Fruit fly (Drosophila melanogaster) whole organism, embryonic: ENCODE results near the gene Golgin84.
A peak's percentile ranks its signal among the peaks of the same experiment; 100 is the strongest.

Experiments used
- CG10209 ChIP-seq: fragments of 200-800 bp; sonication (Bioruptor generic); optimal IDR thresholded peaks from 3 replicates; lab custom pipeline; 2017; ENCODE audit warnings: missing biosample characterization, mild to moderate bottlenecking, missing genetic modification characterization, missing genetic modification reagents
- CG12071 ChIP-seq: fragments of 200-800 bp; sonication (Bioruptor generic); optimal IDR thresholded peaks from 3 replicates; lab custom pipeline; 2018; ENCODE audit warnings: missing biosample characterization, mild to moderate bottlenecking, missing genetic modification characterization
- CG14965 ChIP-seq: fragments of 200-800 bp; sonication (Bioruptor generic); optimal IDR thresholded peaks from 2 replicates; lab custom pipeline; 2016; ENCODE audit warnings: missing biosample characterization, missing genetic modification characterization, borderline replicate concordance
- CG1602 ChIP-seq: fragments of 200-800 bp; sonication (Bioruptor generic); optimal IDR thresholded peaks from 3 replicates; lab custom pipeline; 2016; ENCODE audit warnings: missing biosample characterization, missing genetic modification characterization
- CG17186 ChIP-seq: fragments of 200-800 bp; sonication (Bioruptor generic); optimal IDR thresholded peaks from 3 replicates; lab custom pipeline; 2017; ENCODE audit warnings: missing biosample characterization, missing genetic modification reagents, missing genetic modification characterization
- CG1832 ChIP-seq: fragments of 200-800 bp; sonication (Bioruptor generic); optimal IDR thresholded peaks from 2 replicates; lab custom pipeline; 2017; ENCODE audit warnings: missing biosample characterization, mild to moderate bottlenecking, missing genetic modification characterization, inconsistent platforms
- CG31441 ChIP-seq: fragments of 200-800 bp; sonication (Bioruptor generic); IDR thresholded peaks from 2 replicates; pipeline ENCODE4 v1.3.6; 2022; ENCODE audit warnings: missing biosample characterization, missing genetic modification characterization
- CG4820 ChIP-seq: fragments of 200-800 bp; sonication (Bioruptor generic); optimal IDR thresholded peaks from 3 replicates; lab custom pipeline; 2016; ENCODE audit warnings: missing biosample characterization, missing genetic modification characterization
- CG5245 ChIP-seq: fragments of 200-800 bp; sonication (Bioruptor generic); optimal IDR thresholded peaks from 3 replicates; lab custom pipeline; 2016; ENCODE audit warnings: missing biosample characterization, missing genetic modification characterization
- CG6765 ChIP-seq: fragments of 200-800 bp; sonication (Bioruptor generic); optimal IDR thresholded peaks from 3 replicates; lab custom pipeline; 2017; ENCODE audit warnings: missing biosample characterization, mild to moderate bottlenecking, missing genetic modification characterization
- CG6791 ChIP-seq: fragments of 200-800 bp; sonication (Bioruptor generic); IDR thresholded peaks from 3 replicates; pipeline ENCODE4 v1.3.6; 2022; ENCODE audit warnings: missing biosample characterization, missing genetic modification characterization; ENCODE audit not compliant: partially characterized antibody
- CG8290 ChIP-seq, 3 experiments: fragments of 200-800 bp; sonication (Bioruptor generic); optimal IDR thresholded peaks; 2 replicates each; lab custom pipeline; 2016 to 2019; ENCODE audit warnings: missing biosample characterization in 3 of 3, missing genetic modification characterization in 3 of 3, mild to moderate bottlenecking in 2 of 3, moderate library complexity in 1 of 3
- Dfd ChIP-seq, 2 experiments: fragments of >200 bp; optimal IDR thresholded peaks; 2 replicates each; lab custom pipeline; 2017; ENCODE audit warnings: missing biosample characterization in 2 of 2, missing genetic modification characterization in 2 of 2
- Dref ChIP-seq: fragments of 200-800 bp; sonication (Bioruptor generic); IDR thresholded peaks from 2 replicates; pipeline ENCODE4 v1.3.6; 2022; ENCODE audit warnings: missing biosample characterization, missing genetic modification characterization
- H2.0 ChIP-seq: fragments of 200-800 bp; sonication (Bioruptor generic); IDR thresholded peaks from 2 replicates; pipeline ENCODE4 v1.3.6; 2022; ENCODE audit warnings: missing biosample characterization, missing genetic modification characterization
- HLHmδ ChIP-seq: fragments of 200-800 bp; sonication (Bioruptor generic); optimal IDR thresholded peaks from 2 replicates; lab custom pipeline; 2018; ENCODE audit warnings: missing biosample characterization, mild to moderate bottlenecking, missing genetic modification characterization, moderate library complexity
- Hr3 ChIP-seq: fragments of 200-800 bp; sonication (Bioruptor generic); optimal IDR thresholded peaks from 3 replicates; lab custom pipeline; 2016; ENCODE audit warnings: missing biosample characterization, missing genetic modification characterization
- MESR4 ChIP-seq: fragments of 200-800 bp; sonication (Bioruptor generic); optimal IDR thresholded peaks from 2 replicates; lab custom pipeline; 2018; ENCODE audit warnings: missing biosample characterization, mild to moderate bottlenecking, missing genetic modification characterization, moderate library complexity
- Neu2 ChIP-seq: fragments of 200-800 bp; sonication (Bioruptor generic); optimal IDR thresholded peaks from 3 replicates; lab custom pipeline; 2016; ENCODE audit warnings: missing biosample characterization, missing genetic modification characterization, borderline replicate concordance
- Rx ChIP-seq: fragments of 200-800 bp; sonication (Bioruptor generic); IDR thresholded peaks from 2 replicates; pipeline ENCODE4 v1.3.6; 2022; ENCODE audit warnings: missing biosample characterization, missing genetic modification characterization
- Taf1 ChIP-seq: fragments of 200-800 bp; sonication (Bioruptor generic); IDR thresholded peaks from 2 replicates; pipeline ENCODE4 v1.3.6; 2022; ENCODE audit warnings: missing biosample characterization, missing genetic modification characterization
- ab ChIP-seq: fragments of 200-800 bp; sonication (Bioruptor generic); optimal IDR thresholded peaks from 2 replicates; lab custom pipeline; 2016; ENCODE audit warnings: missing biosample characterization, missing genetic modification characterization
- bigmax ChIP-seq: fragments of 200-800 bp; sonication (Bioruptor generic); optimal IDR thresholded peaks from 2 replicates; lab custom pipeline; 2018; ENCODE audit warnings: missing biosample characterization, mild to moderate bottlenecking, missing genetic modification characterization
- btn ChIP-seq: fragments of 200-800 bp; sonication (Bioruptor generic); optimal IDR thresholded peaks from 2 replicates; lab custom pipeline; 2016; ENCODE audit warnings: missing biosample characterization, missing genetic modification characterization
- chm ChIP-seq: fragments of 200-800 bp; sonication (Bioruptor generic); IDR thresholded peaks from 2 replicates; pipeline ENCODE4 v1.3.6; 2022; ENCODE audit warnings: missing biosample characterization, missing genetic modification characterization
- dan ChIP-seq: fragments of 200-800 bp; sonication (Bioruptor generic); IDR thresholded peaks from 2 replicates; pipeline ENCODE4 v1.3.6; 2022; ENCODE audit warnings: missing biosample characterization, missing genetic modification characterization
- esg ChIP-seq: fragments of 200-800 bp; sonication (Bioruptor generic); conservative IDR thresholded peaks from 2 replicates; pipeline ENCODE4 v1.3.6; 2022; ENCODE audit warnings: missing biosample characterization, missing genetic modification characterization
- fu2 ChIP-seq: fragments of 200-800 bp; sonication (Bioruptor generic); optimal IDR thresholded peaks from 2 replicates; lab custom pipeline; 2016; ENCODE audit warnings: missing biosample characterization, missing genetic modification characterization
- gce ChIP-seq: fragments of 200-800 bp; sonication (Bioruptor generic); IDR thresholded peaks from 3 replicates; pipeline ENCODE4 v1.3.6; 2022; ENCODE audit warnings: missing biosample characterization, missing genetic modification characterization
- gfzf ChIP-seq: fragments of 200-800 bp; sonication (Bioruptor generic); optimal IDR thresholded peaks from 2 replicates; lab custom pipeline; 2016; ENCODE audit warnings: missing biosample characterization, mild to moderate bottlenecking, missing genetic modification characterization, moderate library complexity
- gsb ChIP-seq: fragments of 200-800 bp; sonication (Bioruptor generic); IDR thresholded peaks from 2 replicates; pipeline ENCODE4 v1.3.6; 2022; ENCODE audit warnings: missing biosample characterization, missing genetic modification characterization
- hbn ChIP-seq: fragments of 200-800 bp; sonication (Bioruptor generic); IDR thresholded peaks from 2 replicates; pipeline ENCODE4 v1.3.6; 2022; ENCODE audit warnings: missing biosample characterization, missing genetic modification characterization; ENCODE audit not compliant: partially characterized antibody
- jing ChIP-seq: fragments of 200-800 bp; sonication (Bioruptor generic); optimal IDR thresholded peaks from 2 replicates; lab custom pipeline; 2018; ENCODE audit warnings: missing biosample characterization, mild to moderate bottlenecking, missing genetic modification characterization
- kay ChIP-seq: fragments of 200-800 bp; sonication (Bioruptor generic); optimal IDR thresholded peaks from 2 replicates; lab custom pipeline; 2016; ENCODE audit warnings: missing biosample characterization, missing genetic modification characterization
- kni ChIP-seq: fragments of 200-800 bp; sonication (Bioruptor generic); optimal IDR thresholded peaks from 3 replicates; lab custom pipeline; 2017; ENCODE audit warnings: mild to moderate bottlenecking, missing biosample characterization, missing genetic modification reagents, missing genetic modification characterization
- lbe ChIP-seq: fragments of 200-800 bp; sonication (Bioruptor generic); optimal IDR thresholded peaks from 2 replicates; lab custom pipeline; 2016; ENCODE audit warnings: missing biosample characterization, mild to moderate bottlenecking, missing genetic modification characterization
- nerfin-1 ChIP-seq: fragments of 200-800 bp; sonication (Bioruptor generic); optimal IDR thresholded peaks from 3 replicates; lab custom pipeline; 2019; ENCODE audit warnings: missing biosample characterization, mild to moderate bottlenecking, missing genetic modification characterization, moderate library complexity
- otp ChIP-seq: fragments of 200-800 bp; sonication (Bioruptor generic); IDR thresholded peaks from 3 replicates; pipeline ENCODE4, ENCODE4 v1.3.6; 2022; ENCODE audit warnings: missing biosample characterization, missing genetic modification characterization
- pb ChIP-seq: fragments of 200-800 bp; sonication (Bioruptor generic); optimal IDR thresholded peaks from 3 replicates; lab custom pipeline; 2016; ENCODE audit warnings: missing biosample characterization, missing genetic modification characterization
- rib ChIP-seq: fragments of 200-800 bp; sonication (Bioruptor generic); IDR thresholded peaks from 2 replicates; pipeline ENCODE4 v1.3.6; 2022; ENCODE audit warnings: missing biosample characterization, missing genetic modification characterization
- sna ChIP-seq: fragments of 200-800 bp; sonication (Bioruptor generic); IDR thresholded peaks from 2 replicates; pipeline ENCODE4 v1.3.6; 2022; ENCODE audit warnings: missing biosample characterization, missing genetic modification characterization; ENCODE audit not compliant: partially characterized antibody
- sug ChIP-seq: fragments of 200-800 bp; optimal IDR thresholded peaks from 2 replicates; lab custom pipeline; 2019; ENCODE audit warnings: missing biosample characterization, mild to moderate bottlenecking, missing genetic modification characterization, moderate library complexity
- tna ChIP-seq: fragments of 200-800 bp; sonication (Bioruptor generic); IDR thresholded peaks from 2 replicates; pipeline ENCODE4 v1.3.6; 2022; ENCODE audit warnings: missing biosample characterization, missing genetic modification characterization; ENCODE audit not compliant: partially characterized antibody
- trh ChIP-seq: fragments of 200-800 bp; sonication (Bioruptor generic); optimal IDR thresholded peaks from 2 replicates; lab custom pipeline; 2016; ENCODE audit warnings: missing biosample characterization, missing genetic modification characterization
- wor ChIP-seq: fragments of 200-800 bp; sonication (Bioruptor generic); IDR thresholded peaks from 2 replicates; pipeline ENCODE4 v1.3.6; 2022; ENCODE audit warnings: missing biosample characterization, missing genetic modification characterization
- zen ChIP-seq: fragments of 200-800 bp; sonication (Bioruptor generic); optimal IDR thresholded peaks from 3 replicates; lab custom pipeline; 2018; ENCODE audit warnings: missing biosample characterization, mild to moderate bottlenecking, missing genetic modification characterization, moderate library complexity
- zen2 ChIP-seq: fragments of 200-800 bp; sonication (Bioruptor generic); IDR thresholded peaks from 3 replicates; pipeline ENCODE4 v1.3.6; 2022; ENCODE audit warnings: missing biosample characterization, missing genetic modification characterization; ENCODE audit not compliant: partially characterized antibody

Gene Golgin84

DNA sequence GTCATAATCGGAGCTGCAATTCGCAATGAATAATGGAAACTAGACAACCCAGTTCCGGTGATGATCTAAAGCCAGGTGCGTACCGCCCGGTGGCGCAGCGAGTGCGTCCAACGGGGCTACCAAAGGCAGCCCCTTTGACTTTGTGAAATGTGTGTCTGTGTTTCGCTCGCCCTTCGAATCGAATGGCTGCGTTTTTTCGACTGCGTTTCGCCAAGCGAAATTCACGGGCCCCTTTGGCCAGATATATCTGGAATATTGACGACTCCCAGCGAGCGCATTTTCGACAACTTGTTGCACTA lies 38.7 kb downstream of the Golgin84 start (continued):
- no peak for TF ChIP-seq CG6791 (GFP tag; lab: Robert Waterston, UW)
- TF ChIP-seq rib (GFP tag; lab: Robert Waterston, UW), result 0 out of 2 replicates have a peak, but pooled peaks have one; percentile 31
- no peak for TF ChIP-seq trh (GFP tag; lab: Kevin White, UChicago)
- no peak for TF ChIP-seq CG17186 (GFP tag; lab: Kevin White, UChicago)
- TF ChIP-seq MESR4 (GFP tag; lab: Kevin White, UChicago), result peak; percentile 59
- TF ChIP-seq hbn, result 0 out of 2 replicates have a peak, but pooled peaks have one; percentile 10
- TF ChIP-seq nerfin-1 (tag; lab: Kevin White, UChicago), result no peak

DNA sequence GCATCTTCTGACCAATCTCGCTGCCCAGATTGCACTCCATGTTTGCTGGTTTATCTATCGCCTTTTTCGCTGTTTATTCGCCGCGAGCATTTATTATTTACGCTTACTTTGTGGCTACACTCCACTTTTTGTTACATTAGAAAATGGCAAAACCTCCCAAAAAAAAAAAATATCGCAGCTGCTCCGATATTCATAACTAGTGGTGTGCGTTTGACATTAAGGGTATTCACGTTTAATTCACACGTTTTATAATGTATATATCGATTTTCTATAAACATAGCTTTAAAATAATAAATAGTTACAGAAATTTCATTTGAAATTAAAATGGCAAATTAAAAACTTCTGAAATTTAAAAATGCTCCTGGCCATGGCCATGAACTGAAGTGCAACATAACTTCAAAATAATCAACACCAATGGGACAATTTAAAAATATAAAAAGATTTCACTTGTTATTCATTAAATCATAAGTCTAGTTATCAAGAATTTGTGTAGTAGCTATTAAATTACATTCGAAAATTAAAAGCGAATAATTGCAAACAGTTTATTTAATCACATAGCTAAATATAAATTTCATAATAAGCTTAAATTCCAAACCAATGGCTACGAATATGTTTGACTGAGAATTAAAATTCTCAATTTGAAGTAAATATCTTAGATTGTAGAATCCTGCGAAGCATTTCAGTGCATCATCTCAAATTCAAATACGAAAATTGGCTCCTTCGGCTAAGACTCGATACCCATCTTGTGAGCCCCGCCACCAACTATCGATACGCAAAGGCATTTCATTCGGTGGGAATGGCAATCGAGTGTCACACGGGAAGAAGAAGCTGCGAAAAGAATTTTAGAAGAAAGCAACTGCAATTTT lies 39.3 kb downstream of the Golgin84 start, which contains the start of the genes Nab2 and BRWD3:
Gene Nab2, minus strand, starts transcription at position 203 of the 866 bp plus-strand sequence.
Gene BRWD3, plus strand, starts transcription at position 784 of the 866 bp plus-strand sequence.
- TF ChIP-seq jing (no peak), ab (GFP tag; lab: Kevin White, UChicago) (no peak), H2.0 (0 out of 2 replicates have a peak, but pooled peaks have one; percentile 10), otp (GFP tag; lab: Robert Waterston, UW) (no peak), gfzf (GFP tag; lab: Kevin White, UChicago) (no peak), zen2 (GFP tag; lab: Robert Waterston, UW) (peak; percentile 49; the same call in 1 of the 3 replicates), Dref (GFP tag; lab: Robert Waterston, UW) (peak; percentile 82), HLHmδ (GFP tag; lab: Kevin White, UChicago) (no peak), Rx (GFP tag; lab: Robert Waterston, UW) (peak; percentile 22; the same call in 1 of the 2 replicates), Neu2 (GFP tag; lab: Kevin White, UChicago) (no peak), fu2 (GFP tag; lab: Kevin White, UChicago) (no peak), CG6765 (no peak), CG1832 (GFP tag; lab: Kevin White, UChicago) (no peak), CG14965 (no peak), CG4820 (peak; percentile 5), chm (GFP tag; lab: Robert Waterston, UW) (no peak), esg (no peak; the same call in 1 of the 2 replicates), wor (GFP tag; lab: Robert Waterston, UW) (no peak), lbe (GFP tag; lab: Kevin White, UChicago) (no peak), Taf1 (no peak), kni (GFP tag; lab: Kevin White, UChicago) (no peak), CG8290 (GFP tag; optimal IDR thresholded peaks at IDR 0.05; lab: Kevin White, UChicago) (no peak), CG8290 (tag; optimal IDR thresholded peaks at IDR 0.05; lab: Kevin White, UChicago) (no peak), CG10209 (GFP tag; lab: Kevin White, UChicago) (no peak), pb (no peak), CG12071 (no peak), CG5245 (GFP tag; lab: Kevin White, UChicago) (no peak), btn (GFP tag; lab: Kevin White, UChicago) (no peak), CG31441 (GFP tag; lab: Robert Waterston, UW) (no peak), Dfd (GFP tag; optimal IDR thresholded peaks at IDR 0.05; lab: Kevin White, UChicago) (no peak), MESR4 (GFP tag; lab: Kevin White, UChicago) (peak; percentile 79), gce (GFP tag; lab: Robert Waterston, UW) (no peak), kay (no peak), dan (GFP tag; lab: Robert Waterston, UW) (no peak), tna (GFP tag; lab: Robert Waterston, UW) (no peak), zen (tag; lab: Kevin White, UChicago) (peak; percentile 28), sug (tag; lab: Kevin White, UChicago) (no peak), sna (GFP tag; lab: Robert Waterston, UW) (peak; percentile 27; the same call in 1 of the 2 replicates), gsb (GFP tag; lab: Robert Waterston, UW) (no peak), Hr3 (GFP tag; lab: Kevin White, UChicago) (peak; percentile 43), bigmax (GFP tag; lab: Kevin White, UChicago) (no peak), CG1602 (GFP tag; lab: Kevin White, UChicago) (peak; percentile 18)
